Fruit fly (Drosophila melanogaster) whole organism, embryonic: Measurements from ENCODE around the gene soti.

Experiments used
- Asciz ChIP-seq: fragments of 200-800 bp; sonication (Bioruptor generic); optimal IDR thresholded peaks from 2 replicates; lab custom pipeline; 2017; ENCODE audit warnings: missing biosample characterization, mild to moderate bottlenecking, missing genetic modification characterization, missing genetic modification reagents
- Blimp-1 ChIP-seq: fragments of 200-800 bp; sonication (Bioruptor generic); optimal IDR thresholded peaks from 3 replicates; lab custom pipeline; 2018; ENCODE audit warnings: missing biosample characterization, missing genetic modification characterization, mild to moderate bottlenecking, moderate library complexity, missing genetic modification reagents
- CG10543 ChIP-seq: fragments of 200-800 bp; sonication (Bioruptor generic); optimal IDR thresholded peaks from 3 replicates; lab custom pipeline; 2017; ENCODE audit warnings: missing biosample characterization, mild to moderate bottlenecking, missing genetic modification characterization, moderate library complexity
- CG11504 ChIP-seq: fragments of 200-800 bp; sonication (Bioruptor generic); optimal IDR thresholded peaks from 3 replicates; lab custom pipeline; 2019; ENCODE audit warnings: missing biosample characterization, mild to moderate bottlenecking, missing genetic modification characterization, moderate library complexity
- CG11696 ChIP-seq: fragments of 200-800 bp; sonication (Bioruptor generic); IDR thresholded peaks from 2 replicates; pipeline ENCODE4 v1.3.6; 2022; ENCODE audit warnings: missing biosample characterization, missing genetic modification characterization
- CG12236 ChIP-seq: fragments of 200-800 bp; sonication (Bioruptor generic); optimal IDR thresholded peaks from 2 replicates; lab custom pipeline; 2016; ENCODE audit warnings: missing biosample characterization, missing genetic modification characterization
- CG12659 ChIP-seq: fragments of 200-800 bp; sonication (Bioruptor generic); optimal IDR thresholded peaks from 3 replicates; lab custom pipeline; 2017; ENCODE audit warnings: mild to moderate bottlenecking, missing biosample characterization, missing genetic modification reagents, missing genetic modification characterization
- CG14050 ChIP-seq: fragments of 200-800 bp; sonication (Bioruptor generic); IDR thresholded peaks from 3 replicates; pipeline ENCODE4 v1.3.6; 2022; ENCODE audit warnings: missing biosample characterization, missing genetic modification characterization
- CG14667 ChIP-seq: fragments of 200-800 bp; sonication (Bioruptor generic); IDR thresholded peaks from 2 replicates; pipeline ENCODE4 v1.3.6; 2022; ENCODE audit warnings: missing biosample characterization, missing genetic modification characterization
- CG14710 ChIP-seq: fragments of 200-800 bp; sonication (Bioruptor generic); optimal IDR thresholded peaks from 3 replicates; lab custom pipeline; 2019; ENCODE audit warnings: missing biosample characterization, mild to moderate bottlenecking, missing genetic modification characterization, moderate library complexity
- CG15269 ChIP-seq: fragments of 200-800 bp; sonication (Bioruptor generic); optimal IDR thresholded peaks from 2 replicates; lab custom pipeline; 2018; ENCODE audit warnings: missing biosample characterization, mild to moderate bottlenecking, missing genetic modification characterization, moderate library complexity
- CG2889 ChIP-seq: fragments of 200-800 bp; sonication (Bioruptor generic); IDR thresholded peaks from 3 replicates; pipeline ENCODE4 v1.3.6; 2022; ENCODE audit warnings: missing biosample characterization, missing genetic modification characterization
- CG3281 ChIP-seq: fragments of 200-800 bp; sonication (Bioruptor generic); optimal IDR thresholded peaks from 3 replicates; lab custom pipeline; 2017; ENCODE audit warnings: missing biosample characterization, mild to moderate bottlenecking, missing genetic modification characterization
- CG33213 ChIP-seq: fragments of 200-800 bp; sonication (Bioruptor generic); optimal IDR thresholded peaks from 3 replicates; lab custom pipeline; 2016; ENCODE audit warnings: missing biosample characterization, missing genetic modification characterization
- CG4730 ChIP-seq: fragments of 200-800 bp; sonication (Bioruptor generic); IDR thresholded peaks from 2 replicates; pipeline ENCODE4 v1.3.6; 2022; ENCODE audit warnings: missing biosample characterization, missing genetic modification characterization
- CG6254 ChIP-seq: fragments of 200-800 bp; sonication (Bioruptor generic); optimal IDR thresholded peaks from 3 replicates; lab custom pipeline; 2017; ENCODE audit warnings: mild to moderate bottlenecking, missing biosample characterization, missing genetic modification reagents, missing genetic modification characterization
- CG6683 ChIP-seq: fragments of 200-800 bp; sonication (Bioruptor generic); optimal IDR thresholded peaks from 2 replicates; lab custom pipeline; 2017; ENCODE audit warnings: missing biosample characterization, mild to moderate bottlenecking, missing genetic modification characterization, missing genetic modification reagents
- CG6689 ChIP-seq: fragments of 200-800 bp; sonication (Bioruptor generic); IDR thresholded peaks from 2 replicates; pipeline ENCODE4 v1.3.6; 2022; ENCODE audit warnings: missing biosample characterization, missing genetic modification characterization
- CG7556 ChIP-seq: fragments of 200-800 bp; sonication (Bioruptor generic); optimal IDR thresholded peaks from 2 replicates; lab custom pipeline; 2017; ENCODE audit warnings: missing biosample characterization, mild to moderate bottlenecking, missing genetic modification characterization
- CG8388 ChIP-seq: fragments of 200-800 bp; sonication (Bioruptor generic); optimal IDR thresholded peaks from 2 replicates; lab custom pipeline; 2019; ENCODE audit warnings: missing biosample characterization, mild to moderate bottlenecking, missing genetic modification characterization, moderate library complexity
- D19B ChIP-seq: fragments of 200-800 bp; sonication (Bioruptor generic); optimal IDR thresholded peaks from 2 replicates; lab custom pipeline; 2017; ENCODE audit warnings: missing biosample characterization, mild to moderate bottlenecking, missing genetic modification characterization
- Fer1 ChIP-seq: fragments of 200-800 bp; sonication (Bioruptor generic); optimal IDR thresholded peaks from 2 replicates; lab custom pipeline; 2017; ENCODE audit warnings: missing biosample characterization, mild to moderate bottlenecking, missing genetic modification characterization
- Hr78 ChIP-seq, 2 experiments: fragments of 200-800 bp in 1 of 2; fragments of >200 bp in 1 of 2; sonication (Bioruptor generic) in 1 of 2; optimal IDR thresholded peaks; 2 replicates each; lab custom pipeline; 2017 to 2019; ENCODE audit warnings: missing biosample characterization in 2 of 2, missing genetic modification characterization in 2 of 2, mild to moderate bottlenecking in 1 of 2, moderate library complexity in 1 of 2
- Oli ChIP-seq: fragments of 200-800 bp; sonication (Bioruptor generic); optimal IDR thresholded peaks from 2 replicates; lab custom pipeline; 2018; ENCODE audit warnings: missing biosample characterization, mild to moderate bottlenecking, missing genetic modification characterization, moderate library complexity
- PHDP ChIP-seq: fragments of 200-800 bp; sonication (Bioruptor generic); optimal IDR thresholded peaks from 3 replicates; lab custom pipeline; 2018; ENCODE audit warnings: missing biosample characterization, mild to moderate bottlenecking, missing genetic modification characterization, moderate library complexity
- Ptx1 ChIP-seq: fragments of 200-800 bp; sonication (Bioruptor generic); IDR thresholded peaks from 2 replicates; pipeline ENCODE4 v1.3.6; 2022; ENCODE audit warnings: missing biosample characterization, missing genetic modification characterization
- Ravus ChIP-seq: fragments of 200-800 bp; sonication (Bioruptor generic); IDR thresholded peaks from 2 replicates; pipeline ENCODE4 v1.3.6; 2022; ENCODE audit warnings: missing biosample characterization, missing genetic modification characterization
- Sox100B ChIP-seq: fragments of 200-800 bp; sonication (Bioruptor generic); optimal IDR thresholded peaks from 3 replicates; lab custom pipeline; 2018; ENCODE audit warnings: missing biosample characterization, mild to moderate bottlenecking, missing genetic modification characterization
- Spps ChIP-seq: fragments of 200-800 bp; sonication (Bioruptor generic); optimal IDR thresholded peaks from 2 replicates; lab custom pipeline; 2018; ENCODE audit warnings: missing biosample characterization, mild to moderate bottlenecking, missing genetic modification characterization
- abd-A ChIP-seq: fragments of 200-800 bp; sonication (Bioruptor generic); optimal IDR thresholded peaks from 3 replicates; lab custom pipeline; 2019; ENCODE audit warnings: missing biosample characterization, mild to moderate bottlenecking, missing genetic modification characterization, moderate library complexity
- bab2 ChIP-seq: fragments of 200-800 bp; sonication (Bioruptor generic); optimal IDR thresholded peaks from 2 replicates; lab custom pipeline; 2016; ENCODE audit warnings: missing biosample characterization, missing genetic modification characterization
- cas ChIP-seq: fragments of 200-800 bp; sonication (Bioruptor generic); IDR thresholded peaks from 2 replicates; pipeline ENCODE4 v1.3.6; 2022; ENCODE audit warnings: missing biosample characterization, missing genetic modification characterization
- crol ChIP-seq: fragments of 200-800 bp; sonication (Bioruptor generic); IDR thresholded peaks from 2 replicates; pipeline ENCODE4 v1.3.6; 2022; ENCODE audit warnings: missing biosample characterization, missing genetic modification characterization
- ham ChIP-seq: fragments of 200-800 bp; sonication (Bioruptor generic); IDR thresholded peaks from 2 replicates; pipeline ENCODE4 v1.3.6; 2022; ENCODE audit warnings: missing biosample characterization, missing genetic modification characterization
- hkb ChIP-seq, 2 experiments: fragments of 200-800 bp in 1 of 2; fragments of >200 bp in 1 of 2; sonication (Bioruptor generic) in 1 of 2; IDR thresholded peaks in 1 of 2; optimal IDR thresholded peaks in 1 of 2; 2 replicates each; pipeline versions ENCODE4 v1.3.6 to Lab custom; 2017 to 2022; ENCODE audit warnings: missing biosample characterization in 1 of 2, missing genetic modification characterization in 1 of 2
- jigr1 ChIP-seq: fragments of 200-800 bp; sonication (Bioruptor generic); IDR thresholded peaks from 3 replicates; pipeline ENCODE4 v1.3.6; 2022; ENCODE audit warnings: missing biosample characterization, missing genetic modification characterization
- kay ChIP-seq: fragments of 200-800 bp; sonication (Bioruptor generic); optimal IDR thresholded peaks from 2 replicates; lab custom pipeline; 2016; ENCODE audit warnings: missing biosample characterization, missing genetic modification characterization
- onecut ChIP-seq: fragments of 200-800 bp; sonication (Bioruptor generic); IDR thresholded peaks from 2 replicates; pipeline ENCODE4 v1.3.6; 2022; ENCODE audit warnings: missing biosample characterization, missing genetic modification characterization
- prd ChIP-seq, 3 experiments: fragments of >200 bp in 2 of 3; fragments of 200-800 bp in 1 of 3; sonication (Bioruptor generic) in 1 of 3; optimal IDR thresholded peaks in 2 of 3; IDR thresholded peaks in 1 of 3; 2 replicates in 2 of 3; 3 replicates in 1 of 3; pipeline versions ENCODE4 v1.3.6 to Lab custom; 2017 to 2022; ENCODE audit warnings: missing biosample characterization in 1 of 3, missing genetic modification characterization in 1 of 3
- pum ChIP-seq: fragments of 200-800 bp; sonication (Bioruptor generic); optimal IDR thresholded peaks from 2 replicates; lab custom pipeline; 2016; ENCODE audit warnings: missing biosample characterization, missing genetic modification characterization
- shn ChIP-seq: fragments of 200-800 bp; sonication (Bioruptor generic); optimal IDR thresholded peaks from 3 replicates; lab custom pipeline; 2016; ENCODE audit warnings: missing biosample characterization, missing genetic modification characterization
- sisA ChIP-seq: fragments of 200-800 bp; sonication (Bioruptor generic); IDR thresholded peaks from 2 replicates; pipeline ENCODE4 v1.3.6; 2022; ENCODE audit warnings: missing biosample characterization, missing genetic modification characterization
- tll ChIP-seq, 2 experiments: fragments of 200-800 bp in 1 of 2; fragments of >200 bp in 1 of 2; sonication (Bioruptor generic) in 1 of 2; optimal IDR thresholded peaks; 2 replicates each; lab custom pipeline; 2017 to 2019; ENCODE audit warnings: missing biosample characterization in 2 of 2, missing genetic modification characterization in 2 of 2, mild to moderate bottlenecking in 1 of 2, moderate library complexity in 1 of 2
- trem ChIP-seq: fragments of 200-800 bp; optimal IDR thresholded peaks from 3 replicates; lab custom pipeline; 2019; ENCODE audit warnings: missing biosample characterization, mild to moderate bottlenecking, missing genetic modification characterization, moderate library complexity
- wdn ChIP-seq: fragments of 200-800 bp; sonication (Bioruptor generic); IDR thresholded peaks from 2 replicates; pipeline ENCODE4 v1.3.6; 2022; ENCODE audit warnings: missing biosample characterization, missing genetic modification characterization
- zfh2 ChIP-seq: fragments of 200-800 bp; sonication (Bioruptor generic); optimal IDR thresholded peaks from 2 replicates; lab custom pipeline; 2016; ENCODE audit warnings: missing biosample characterization, missing genetic modification characterization

Gene soti

dm6 chr3R:14346838-14347745 is 34.4 kb downstream of the soti start (continued):
- TF ChIP-seq hkb (optimal IDR thresholded peaks at IDR 0.05; lab: Kevin White, UChicago): no peak
- peak; percentile 78 for TF ChIP-seq hkb (GFP tag; IDR thresholded peaks at IDR 0.05; lab: Robert Waterston, UW)
- peak; percentile 100 for TF ChIP-seq CG11504 (tag; lab: Kevin White, UChicago)
- TF ChIP-seq prd (optimal IDR thresholded peaks at IDR 0.05; lab: Kevin White, UChicago): no peak
- TF ChIP-seq prd (GFP tag; IDR thresholded peaks at IDR 0.05; lab: Robert Waterston, UW): peak; percentile 28; the same call in 1 of the 3 replicates
- TF ChIP-seq tll (GFP tag; optimal IDR thresholded peaks at IDR 0.05; lab: Kevin White, UChicago): no peak
- TF ChIP-seq wdn (GFP tag; lab: Robert Waterston, UW): 0 out of 2 replicates have a peak, but pooled peaks have one; percentile 27
- no peak for TF ChIP-seq Spps (tag; lab: Kevin White, UChicago)
- TF ChIP-seq pum (GFP tag; lab: Kevin White, UChicago): no peak
- TF ChIP-seq CG7556 (GFP tag; lab: Kevin White, UChicago): peak; percentile 84
- peak; percentile 42 for TF ChIP-seq D19B (GFP tag; lab: Kevin White, UChicago)
- peak; percentile 60 for TF ChIP-seq CG12659 (GFP tag; lab: Kevin White, UChicago)
- no peak for TF ChIP-seq CG12236
- no peak for TF ChIP-seq jigr1
- peak; percentile 23 for TF ChIP-seq kay (GFP tag; lab: Kevin White, UChicago)
- TF ChIP-seq CG4730 (GFP tag; lab: Robert Waterston, UW): 0 out of 2 replicates have a peak, but pooled peaks have one; percentile 32
- TF ChIP-seq CG6683 (GFP tag; lab: Kevin White, UChicago): peak; percentile 60
- peak; percentile 58; the same call in 1 of the 2 replicates for TF ChIP-seq CG6689 (GFP tag; lab: Robert Waterston, UW)
- peak; percentile 64 for TF ChIP-seq PHDP
- TF ChIP-seq CG14710: peak; percentile 31
- TF ChIP-seq Hr78 (GFP tag; optimal IDR thresholded peaks at IDR 0.05; lab: Kevin White, UChicago): peak in 1 of 2 experiments; percentile 9
- peak; percentile 33 for TF ChIP-seq CG10543 (GFP tag; lab: Kevin White, UChicago)
- TF ChIP-seq Asciz (GFP tag; lab: Kevin White, UChicago): peak; percentile 59
- no peak for TF ChIP-seq Ravus
- peak; percentile 66 for TF ChIP-seq Fer1 (GFP tag; lab: Kevin White, UChicago)
- TF ChIP-seq Ptx1 (GFP tag; lab: Robert Waterston, UW): peak; percentile 73
- TF ChIP-seq CG2889: no peak
- 0 out of 2 replicates have a peak, but pooled peaks have one; percentile 11 for TF ChIP-seq onecut (GFP tag; lab: Robert Waterston, UW)
- no peak for TF ChIP-seq ham
- peak; percentile 49 for TF ChIP-seq Sox100B (GFP tag; lab: Kevin White, UChicago)
- TF ChIP-seq CG14050 (GFP tag; lab: Robert Waterston, UW): peak; percentile 38; the same call in 1 of the 3 replicates
- TF ChIP-seq CG3281: peak; percentile 75
- TF ChIP-seq bab2 (GFP tag; lab: Kevin White, UChicago): peak; percentile 47
- TF ChIP-seq abd-A: peak; percentile 99
- TF ChIP-seq CG15269: peak; percentile 66
- TF ChIP-seq cas (GFP tag; lab: Robert Waterston, UW): 0 out of 2 replicates have a peak, but pooled peaks have one; percentile 46
- peak; percentile 9 for TF ChIP-seq trem (tag; lab: Kevin White, UChicago)
- peak; percentile 68 for TF ChIP-seq Oli (tag; lab: Kevin White, UChicago)
- no peak for TF ChIP-seq zfh2
- TF ChIP-seq sisA (GFP tag; lab: Robert Waterston, UW): peak; percentile 61
- TF ChIP-seq crol (GFP tag; lab: Robert Waterston, UW): peak; percentile 14; the same call in 1 of the 2 replicates
- TF ChIP-seq shn (GFP tag; lab: Kevin White, UChicago): no peak
- peak; percentile 34 for TF ChIP-seq CG8388
- TF ChIP-seq CG11696 (GFP tag; lab: Robert Waterston, UW): 0 out of 2 replicates have a peak, but pooled peaks have one; percentile 25
- peak; percentile 2 for TF ChIP-seq CG33213 (GFP tag; lab: Kevin White, UChicago)
- peak; percentile 55 for TF ChIP-seq Blimp-1 (GFP tag; lab: Kevin White, UChicago)
- 0 out of 2 replicates have a peak, but pooled peaks have one; percentile 17 for TF ChIP-seq CG14667 (GFP tag; lab: Robert Waterston, UW)
- TF ChIP-seq CG6254 (GFP tag; lab: Kevin White, UChicago): peak; percentile 38
